Fruit fly (Drosophila melanogaster) whole organism, embryonic: ENCODE results near the gene CG10700.

Experiments used
- BEAF-32 ChIP-seq: fragments of 200-800 bp; sonication (Bioruptor generic); optimal IDR thresholded peaks from 3 replicates; lab custom pipeline; 2017; ENCODE audit warnings: missing biosample characterization, missing genetic modification characterization, mild to moderate bottlenecking, moderate library complexity, missing genetic modification reagents
- Bgb ChIP-seq: fragments of 200-800 bp; sonication (Bioruptor generic); IDR thresholded peaks from 2 replicates; pipeline ENCODE4 v1.3.6; 2022; ENCODE audit warnings: missing biosample characterization, missing genetic modification characterization; ENCODE audit not compliant: partially characterized antibody
- CG11723 ChIP-seq: fragments of 200-800 bp; sonication (Bioruptor generic); optimal IDR thresholded peaks from 2 replicates; lab custom pipeline; 2017; ENCODE audit warnings: missing biosample characterization, mild to moderate bottlenecking, missing genetic modification characterization
- CG12659 ChIP-seq: fragments of 200-800 bp; sonication (Bioruptor generic); optimal IDR thresholded peaks from 3 replicates; lab custom pipeline; 2017; ENCODE audit warnings: mild to moderate bottlenecking, missing biosample characterization, missing genetic modification reagents, missing genetic modification characterization
- CG14710 ChIP-seq: fragments of 200-800 bp; sonication (Bioruptor generic); optimal IDR thresholded peaks from 3 replicates; lab custom pipeline; 2019; ENCODE audit warnings: missing biosample characterization, mild to moderate bottlenecking, missing genetic modification characterization, moderate library complexity
- CG14860 ChIP-seq: fragments of 200-800 bp; sonication (Bioruptor generic); IDR thresholded peaks from 3 replicates; pipeline ENCODE4 v1.3.6; 2022; ENCODE audit warnings: missing biosample characterization, missing genetic modification characterization; ENCODE audit not compliant: partially characterized antibody
- CG15514 ChIP-seq: fragments of 200-800 bp; sonication (Bioruptor generic); optimal IDR thresholded peaks from 3 replicates; lab custom pipeline; 2017; ENCODE audit warnings: missing biosample characterization, missing genetic modification characterization, mild to moderate bottlenecking, moderate library complexity, missing genetic modification reagents
- CG18619 ChIP-seq: fragments of 200-800 bp; sonication (Bioruptor generic); optimal IDR thresholded peaks from 3 replicates; lab custom pipeline; 2017; ENCODE audit warnings: missing biosample characterization, mild to moderate bottlenecking, missing genetic modification characterization
- CG2116 ChIP-seq: fragments of 200-800 bp; sonication (Bioruptor generic); optimal IDR thresholded peaks from 3 replicates; lab custom pipeline; 2018; ENCODE audit warnings: missing biosample characterization, mild to moderate bottlenecking, missing genetic modification characterization
- CG30020 ChIP-seq: fragments of 200-800 bp; optimal IDR thresholded peaks from 2 replicates; lab custom pipeline; 2019; ENCODE audit warnings: missing biosample characterization, mild to moderate bottlenecking, missing genetic modification characterization, moderate library complexity
- CG42726 ChIP-seq: fragments of 200-800 bp; sonication (Bioruptor generic); IDR thresholded peaks from 2 replicates; pipeline ENCODE4 v1.3.6; 2022; ENCODE audit warnings: missing biosample characterization, missing genetic modification characterization; ENCODE audit not compliant: partially characterized antibody
- CG4424 ChIP-seq: fragments of 200-800 bp; sonication (Bioruptor generic); optimal IDR thresholded peaks from 3 replicates; lab custom pipeline; 2016; ENCODE audit warnings: missing biosample characterization, missing genetic modification characterization
- CG6791 ChIP-seq: fragments of 200-800 bp; sonication (Bioruptor generic); IDR thresholded peaks from 3 replicates; pipeline ENCODE4 v1.3.6; 2022; ENCODE audit warnings: missing biosample characterization, missing genetic modification characterization; ENCODE audit not compliant: partially characterized antibody
- CG7928 ChIP-seq: fragments of 200-800 bp; sonication (Bioruptor generic); optimal IDR thresholded peaks from 2 replicates; lab custom pipeline; 2017; ENCODE audit warnings: missing biosample characterization, mild to moderate bottlenecking, missing genetic modification characterization
- CG7963 ChIP-seq: fragments of 200-800 bp; sonication (Bioruptor generic); IDR thresholded peaks from 3 replicates; pipeline ENCODE4 v1.3.6; 2022; ENCODE audit warnings: missing biosample characterization, missing genetic modification characterization; ENCODE audit not compliant: partially characterized antibody
- CG9437 ChIP-seq: fragments of 200-800 bp; sonication (Bioruptor generic); optimal IDR thresholded peaks from 2 replicates; lab custom pipeline; 2018; ENCODE audit warnings: missing biosample characterization, mild to moderate bottlenecking, missing genetic modification characterization
- Camta ChIP-seq: fragments of 200-800 bp; sonication (Bioruptor generic); optimal IDR thresholded peaks from 2 replicates; lab custom pipeline; 2016; ENCODE audit warnings: missing biosample characterization, missing genetic modification characterization
- CoRest ChIP-seq: fragments of 200-800 bp; sonication (Bioruptor generic); optimal IDR thresholded peaks from 3 replicates; lab custom pipeline; 2018; ENCODE audit warnings: missing biosample characterization, mild to moderate bottlenecking, missing genetic modification characterization, moderate library complexity
- Dll ChIP-seq: fragments of 200-800 bp; sonication (Bioruptor generic); IDR thresholded peaks from 4 replicates; pipeline ENCODE4 v1.3.6; 2022; ENCODE audit warnings: missing biosample characterization, missing genetic modification characterization; ENCODE audit not compliant: partially characterized antibody
- Dp ChIP-seq: fragments of 200-800 bp; sonication (Bioruptor generic); optimal IDR thresholded peaks from 2 replicates; lab custom pipeline; 2018; ENCODE audit warnings: missing biosample characterization, mild to moderate bottlenecking, missing genetic modification characterization, moderate library complexity
- Dref ChIP-seq: fragments of 200-800 bp; sonication (Bioruptor generic); IDR thresholded peaks from 2 replicates; pipeline ENCODE4 v1.3.6; 2022; ENCODE audit warnings: missing biosample characterization, missing genetic modification characterization
- E2f1 ChIP-seq: fragments of 200-800 bp; sonication (Bioruptor generic); IDR thresholded peaks from 2 replicates; pipeline ENCODE4 v1.3.6; 2022; ENCODE audit warnings: missing biosample characterization, missing genetic modification characterization
- E2f2 ChIP-seq: fragments of 200-800 bp; sonication (Bioruptor generic); IDR thresholded peaks from 2 replicates; pipeline ENCODE4 v1.3.6; 2022; ENCODE audit warnings: missing biosample characterization, missing genetic modification characterization
- Ets97D ChIP-seq: fragments of 200-800 bp; sonication (Bioruptor generic); optimal IDR thresholded peaks from 3 replicates; lab custom pipeline; 2016; ENCODE audit warnings: missing biosample characterization, missing genetic modification characterization
- MESR4 ChIP-seq: fragments of 200-800 bp; sonication (Bioruptor generic); optimal IDR thresholded peaks from 2 replicates; lab custom pipeline; 2018; ENCODE audit warnings: missing biosample characterization, mild to moderate bottlenecking, missing genetic modification characterization, moderate library complexity
- Myb ChIP-seq: fragments of 200-800 bp; sonication (Bioruptor generic); optimal IDR thresholded peaks from 2 replicates; lab custom pipeline; 2016; ENCODE audit warnings: missing biosample characterization, missing genetic modification characterization
- Spps ChIP-seq: fragments of 200-800 bp; sonication (Bioruptor generic); optimal IDR thresholded peaks from 2 replicates; lab custom pipeline; 2018; ENCODE audit warnings: missing biosample characterization, mild to moderate bottlenecking, missing genetic modification characterization
- YL-1 ChIP-seq: fragments of 200-800 bp; sonication (Bioruptor generic); optimal IDR thresholded peaks from 3 replicates; lab custom pipeline; 2017; ENCODE audit warnings: missing biosample characterization, mild to moderate bottlenecking, missing genetic modification characterization
- amos ChIP-seq: fragments of 200-800 bp; sonication (Bioruptor generic); IDR thresholded peaks from 2 replicates; pipeline ENCODE4 v1.3.6; 2022; ENCODE audit warnings: missing biosample characterization, missing genetic modification characterization; ENCODE audit not compliant: partially characterized antibody
- aop ChIP-seq: fragments of 200-800 bp; sonication (Bioruptor generic); IDR thresholded peaks from 2 replicates; pipeline ENCODE4 v1.3.6; 2022; ENCODE audit warnings: missing biosample characterization, missing genetic modification characterization
- ato ChIP-seq: fragments of 200-800 bp; sonication (Bioruptor generic); IDR thresholded peaks from 2 replicates; pipeline ENCODE4 v1.3.6; 2022; ENCODE audit warnings: missing biosample characterization, missing genetic modification characterization; ENCODE audit not compliant: partially characterized antibody
- bbx ChIP-seq: fragments of 200-800 bp; sonication (Bioruptor generic); IDR thresholded peaks from 2 replicates; pipeline ENCODE4 v1.3.6; 2022; ENCODE audit warnings: missing biosample characterization, missing genetic modification characterization; ENCODE audit not compliant: partially characterized antibody
- bigmax ChIP-seq: fragments of 200-800 bp; sonication (Bioruptor generic); optimal IDR thresholded peaks from 2 replicates; lab custom pipeline; 2018; ENCODE audit warnings: missing biosample characterization, mild to moderate bottlenecking, missing genetic modification characterization
- br ChIP-seq: fragments of >200 bp; optimal IDR thresholded peaks from 2 replicates; lab custom pipeline; 2017
- chinmo ChIP-seq: fragments of 200-800 bp; sonication (Bioruptor generic); IDR thresholded peaks from 4 replicates; pipeline ENCODE4 v1.3.6; 2022; ENCODE audit warnings: missing biosample characterization, missing genetic modification characterization; ENCODE audit not compliant: partially characterized antibody
- crp ChIP-seq, 2 experiments: fragments of 200-800 bp; sonication (Bioruptor generic); optimal IDR thresholded peaks; 2 replicates in 1 of 2; 3 replicates in 1 of 2; lab custom pipeline; 2017; ENCODE audit warnings: missing biosample characterization in 2 of 2, missing genetic modification characterization in 2 of 2, mild to moderate bottlenecking in 1 of 2, moderate library complexity in 1 of 2
- grn ChIP-seq: fragments of 200-800 bp; sonication (Bioruptor generic); optimal IDR thresholded peaks from 3 replicates; lab custom pipeline; 2017; ENCODE audit warnings: missing biosample characterization, missing genetic modification characterization
- hb ChIP-seq: fragments of 200-800 bp; sonication (Bioruptor generic); IDR thresholded peaks from 3 replicates; pipeline ENCODE4 v1.3.6; 2022; ENCODE audit warnings: missing biosample characterization, missing genetic modification characterization; ENCODE audit not compliant: partially characterized antibody
- hbn ChIP-seq: fragments of 200-800 bp; sonication (Bioruptor generic); IDR thresholded peaks from 2 replicates; pipeline ENCODE4 v1.3.6; 2022; ENCODE audit warnings: missing biosample characterization, missing genetic modification characterization; ENCODE audit not compliant: partially characterized antibody
- inv ChIP-seq: fragments of 200-800 bp; sonication (Bioruptor generic); IDR thresholded peaks from 2 replicates; pipeline ENCODE4 v1.3.6; 2022; ENCODE audit warnings: missing biosample characterization, missing genetic modification characterization; ENCODE audit not compliant: partially characterized antibody
- knrl ChIP-seq: fragments of 200-800 bp; sonication (Bioruptor generic); IDR thresholded peaks from 3 replicates; pipeline ENCODE4 v1.3.6; 2022; ENCODE audit warnings: missing biosample characterization, missing genetic modification characterization; ENCODE audit not compliant: partially characterized antibody
- nerfin-2 ChIP-seq: fragments of 200-800 bp; sonication (Bioruptor generic); IDR thresholded peaks from 2 replicates; pipeline ENCODE4 v1.3.6; 2022; ENCODE audit warnings: missing biosample characterization, missing genetic modification characterization; ENCODE audit not compliant: partially characterized antibody
- pzg ChIP-seq: fragments of 200-800 bp; sonication (Bioruptor generic); optimal IDR thresholded peaks from 3 replicates; lab custom pipeline; 2018; ENCODE audit warnings: missing biosample characterization, mild to moderate bottlenecking, missing genetic modification characterization, moderate library complexity
- row ChIP-seq: fragments of 200-800 bp; sonication (Bioruptor generic); IDR thresholded peaks from 3 replicates; pipeline ENCODE4 v1.3.6; 2022; ENCODE audit warnings: missing biosample characterization, missing genetic modification characterization
- sens ChIP-seq: fragments of 200-800 bp; sonication (Bioruptor generic); peaks from one replicate; lab custom pipeline; 2016; ENCODE audit warnings: missing biosample characterization, missing genetic modification characterization
- sna ChIP-seq: fragments of 200-800 bp; sonication (Bioruptor generic); IDR thresholded peaks from 2 replicates; pipeline ENCODE4 v1.3.6; 2022; ENCODE audit warnings: missing biosample characterization, missing genetic modification characterization; ENCODE audit not compliant: partially characterized antibody
- tna ChIP-seq: fragments of 200-800 bp; sonication (Bioruptor generic); IDR thresholded peaks from 2 replicates; pipeline ENCODE4 v1.3.6; 2022; ENCODE audit warnings: missing biosample characterization, missing genetic modification characterization; ENCODE audit not compliant: partially characterized antibody
- zen2 ChIP-seq: fragments of 200-800 bp; sonication (Bioruptor generic); IDR thresholded peaks from 3 replicates; pipeline ENCODE4 v1.3.6; 2022; ENCODE audit warnings: missing biosample characterization, missing genetic modification characterization; ENCODE audit not compliant: partially characterized antibody

Gene CG10700

dm6 chr2L:19064706-19065105, 14.1 kb downstream of the CG10700 start, which contains the start of gene CG17343 (continued):
- TF ChIP-seq crp (GFP tag; optimal IDR thresholded peaks at IDR 0.05; lab: Kevin White, UChicago), result peak in 1 of 2 experiments; percentile 7
- TF ChIP-seq CG7963 (GFP tag; lab: Robert Waterston, UW), result peak; percentile 99
- peak; percentile 13 for TF ChIP-seq CG15514 (GFP tag; lab: Kevin White, UChicago)
- TF ChIP-seq nerfin-2, result peak; percentile 98
- TF ChIP-seq zen2 (GFP tag; lab: Robert Waterston, UW), result peak; percentile 98
- TF ChIP-seq CG14710 (tag; lab: Kevin White, UChicago), result peak; percentile 24
- TF ChIP-seq CG30020 (tag; lab: Kevin White, UChicago), result peak; percentile 5
- TF ChIP-seq E2f2, result peak; percentile 53
- peak; percentile 72; the same call in 2 of the 3 replicates for TF ChIP-seq knrl (GFP tag; lab: Robert Waterston, UW)
- peak; percentile 95 for TF ChIP-seq bbx
- peak; percentile 74 for TF ChIP-seq YL-1 (GFP tag; lab: Kevin White, UChicago)
- TF ChIP-seq CG9437 (GFP tag; lab: Kevin White, UChicago), result no peak
- no peak for TF ChIP-seq CG18619 (GFP tag; lab: Kevin White, UChicago)
- no peak for TF ChIP-seq CG11723 (GFP tag; lab: Kevin White, UChicago)
- TF ChIP-seq tna (GFP tag; lab: Robert Waterston, UW), result peak; percentile 98
- peak; percentile 79 for TF ChIP-seq hbn
- peak; percentile 98 for TF ChIP-seq ato
- TF ChIP-seq CoRest (tag; lab: Kevin White, UChicago), result peak; percentile 3
- peak; percentile 46; the same call in 2 of the 3 replicates for TF ChIP-seq row (GFP tag; lab: Robert Waterston, UW)
- peak; percentile 59 for TF ChIP-seq MESR4 (GFP tag; lab: Kevin White, UChicago)
- peak; percentile 6 for TF ChIP-seq sens (GFP tag; lab: Kevin White, UChicago)
- TF ChIP-seq Bgb (GFP tag; lab: Robert Waterston, UW), result peak; percentile 91
- peak; percentile 93; the same call in 3 of the 4 replicates for TF ChIP-seq chinmo
- TF ChIP-seq Dp, result peak; percentile 36
- no peak for TF ChIP-seq CG4424 (GFP tag; lab: Kevin White, UChicago)
- peak; percentile 48; the same call in 1 of the 2 replicates for TF ChIP-seq CG42726 (GFP tag; lab: Robert Waterston, UW)
- TF ChIP-seq CG2116 (GFP tag; lab: Kevin White, UChicago), result peak; percentile 91
- peak; percentile 44 for TF ChIP-seq pzg (GFP tag; lab: Kevin White, UChicago)
- TF ChIP-seq CG7928 (GFP tag; lab: Kevin White, UChicago), result peak; percentile 81
- TF ChIP-seq aop (GFP tag; lab: Robert Waterston, UW), result no peak
- no peak for TF ChIP-seq Spps (tag; lab: Kevin White, UChicago)
- TF ChIP-seq Myb (GFP tag; lab: Kevin White, UChicago), result peak; percentile 33
- peak; percentile 82 for TF ChIP-seq sna (GFP tag; lab: Robert Waterston, UW)
- TF ChIP-seq BEAF-32 (GFP tag; lab: Kevin White, UChicago), result peak; percentile 68
- TF ChIP-seq CG14860 (GFP tag; lab: Robert Waterston, UW), result peak; percentile 94
- TF ChIP-seq E2f1 (GFP tag; lab: Robert Waterston, UW), result no peak
- TF ChIP-seq amos (GFP tag; lab: Robert Waterston, UW), result peak; percentile 86
- TF ChIP-seq CG6791, result peak; percentile 98
- peak; percentile 81 for TF ChIP-seq inv (GFP tag; lab: Robert Waterston, UW)
- no peak for TF ChIP-seq bigmax
- no peak for TF ChIP-seq br (lab: Kevin White, UChicago)
- TF ChIP-seq Ets97D (GFP tag; lab: Kevin White, UChicago), result peak; percentile 25
- no peak for TF ChIP-seq Camta (GFP tag; lab: Kevin White, UChicago)
- peak; percentile 41 for TF ChIP-seq CG12659 (GFP tag; lab: Kevin White, UChicago)
- peak; percentile 54 for TF ChIP-seq grn (GFP tag; lab: Kevin White, UChicago)
- peak; percentile 91 for TF ChIP-seq Dref (GFP tag; lab: Robert Waterston, UW)
- TF ChIP-seq Dll (GFP tag; lab: Robert Waterston, UW), result peak; percentile 83
- TF ChIP-seq hb (GFP tag; lab: Robert Waterston, UW), result peak; percentile 98
